Fruit fly (Drosophila melanogaster) S2 (cell line): Measurements from ENCODE around the gene CG7550.

Experiments used
- CG8478 ChIP-seq: fragments of >200 bp; optimal IDR thresholded peaks from 2 replicates; lab custom pipeline; 2018
- CTCF ChIP-seq, 2 experiments: fragments of >200 bp; optimal IDR thresholded peaks; 2 replicates each; lab custom pipeline; 2018

DNA sequence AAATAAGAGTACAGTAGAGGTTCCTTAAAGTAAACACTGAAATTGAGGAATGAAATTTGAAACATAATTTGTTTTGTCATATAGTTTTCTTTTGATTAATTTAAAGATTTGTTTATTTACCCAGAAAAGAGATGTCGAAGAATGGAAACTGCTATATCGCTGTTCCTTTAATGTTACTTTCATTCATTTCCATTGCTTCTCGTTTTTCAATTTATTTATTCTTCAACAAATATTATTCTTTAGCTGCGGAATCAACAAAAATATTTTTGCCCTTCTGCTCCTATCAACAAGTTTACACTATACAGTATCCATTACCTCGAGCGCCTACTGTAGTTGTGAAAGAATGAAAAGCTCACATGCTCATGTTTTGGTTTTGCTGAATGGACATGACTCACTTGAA lies 48.2 kb downstream of the CG7550 start:
- no peak for TF ChIP-seq CG8478
- no peak for TF ChIP-seq CTCF (optimal IDR thresholded peaks at IDR 0.05; lab: Kevin White, UChicago)
